Worm (Caenorhabditis elegans) whole organism, L1 larva: ENCODE measurements around the gene pkc-3.

Source experiments
- ceh-82 ChIP-seq, 3 experiments: fragments of 150-350 bp in 1 of 3; sonication (generic microtip) in 2 of 3; optimal IDR thresholded peaks; 2 replicates each; lab custom pipeline; 2014 to 2017; ENCODE audit warnings: missing biosample characterization in 3 of 3, missing genetic modification characterization in 3 of 3
- fkh-10 ChIP-seq: sonication (generic microtip); optimal IDR thresholded peaks from 2 replicates; lab custom pipeline; 2017; ENCODE audit warnings: missing biosample characterization, missing genetic modification reagents, missing genetic modification characterization
- lin-15B ChIP-seq: fragments of 150-350 bp; sonication (generic microtip); optimal IDR thresholded peaks from 3 replicates; lab custom pipeline; 2014; ENCODE audit warnings: missing biosample characterization, missing genetic modification characterization
- lin-35 ChIP-seq, 2 experiments: fragments of 150-350 bp; optimal IDR thresholded peaks; 2 replicates each; lab custom pipeline; 2014; ENCODE audit warnings: missing biosample characterization in 2 of 2, missing genetic modification characterization in 2 of 2, missing genetic modification reagents in 2 of 2
- nhr-76 ChIP-seq: sonication (generic microtip); optimal IDR thresholded peaks from 2 replicates; lab custom pipeline; 2017; ENCODE audit warnings: missing biosample characterization, missing genetic modification characterization
- zip-4 ChIP-seq: fragments of 200-800 bp; sonication (Bioruptor generic); optimal IDR thresholded peaks from 2 replicates; lab custom pipeline; 2018; ENCODE audit warnings: mild to moderate bottlenecking, missing genetic modification characterization, moderate library complexity, missing compliant biosample characterization
- ztf-11 ChIP-seq, 2 experiments: sonication (generic microtip); optimal IDR thresholded peaks; 2 replicates each; lab custom pipeline; 2016 to 2017; ENCODE audit warnings: missing genetic modification characterization in 2 of 2, missing biosample characterization in 1 of 2, missing compliant biosample characterization in 1 of 2
- ztf-4 ChIP-seq: fragments of 150-350 bp; optimal IDR thresholded peaks from 2 replicates; lab custom pipeline; 2014; ENCODE audit warnings: missing biosample characterization, missing genetic modification characterization

DNA sequence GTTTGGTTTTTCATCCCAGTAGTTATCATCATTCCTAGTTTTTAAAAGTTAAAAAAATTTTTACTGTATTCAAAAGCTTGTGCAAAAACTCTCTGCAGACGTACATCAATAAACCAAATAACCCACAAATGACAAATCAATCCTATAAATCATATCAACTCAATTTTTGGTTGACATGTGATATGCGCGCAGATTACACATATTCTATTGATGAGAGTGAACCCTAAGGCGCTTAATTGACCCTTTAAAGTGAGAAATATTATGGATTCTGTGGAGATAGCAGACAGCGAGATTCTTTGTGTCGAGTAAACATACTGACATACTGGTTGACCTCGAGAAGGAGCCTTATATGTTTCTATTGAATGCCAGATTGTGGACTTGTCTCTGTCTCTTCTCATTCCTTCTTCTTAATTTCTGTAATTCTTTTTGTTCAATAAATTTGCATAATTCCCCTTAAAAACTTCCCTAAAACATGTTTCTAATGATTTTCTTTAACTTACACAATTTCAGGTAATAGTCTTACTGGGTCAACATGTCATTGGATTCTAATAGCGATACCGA is 36.5 kb downstream of the pkc-3 start, which contains the start of gene EEED8.2:
- no peak for TF ChIP-seq nhr-76 (tag; lab: Kevin White, UChicago)
- no peak for TF ChIP-seq ztf-11 (tag; optimal IDR thresholded peaks at IDR 0.05; lab: Kevin White, UChicago)
- no peak for TF ChIP-seq zip-4 (GFP tag; lab: Kevin White, UChicago)
- TF ChIP-seq lin-15B (tag; lab: Kevin White, UChicago): no peak
- no peak for TF ChIP-seq ztf-4 (tag; lab: Kevin White, UChicago)
- TF ChIP-seq fkh-10 (GFP tag; lab: Kevin White, UChicago): no peak
- no peak for TF ChIP-seq ceh-82 (tag; optimal IDR thresholded peaks at IDR 0.05; lab: Kevin White, UChicago)
- TF ChIP-seq lin-35 (GFP tag; optimal IDR thresholded peaks at IDR 0.05; lab: Kevin White, UChicago): no peak
